Fruit fly (Drosophila melanogaster) S2 (cell line): ENCODE measurements around the gene Mical.

Experiments
- CG8478 ChIP-seq: fragments of >200 bp; optimal IDR thresholded peaks from 2 replicates; lab custom pipeline; 2018
- CTCF ChIP-seq, 2 experiments: fragments of >200 bp; optimal IDR thresholded peaks; 2 replicates each; lab custom pipeline; 2018

DNA sequence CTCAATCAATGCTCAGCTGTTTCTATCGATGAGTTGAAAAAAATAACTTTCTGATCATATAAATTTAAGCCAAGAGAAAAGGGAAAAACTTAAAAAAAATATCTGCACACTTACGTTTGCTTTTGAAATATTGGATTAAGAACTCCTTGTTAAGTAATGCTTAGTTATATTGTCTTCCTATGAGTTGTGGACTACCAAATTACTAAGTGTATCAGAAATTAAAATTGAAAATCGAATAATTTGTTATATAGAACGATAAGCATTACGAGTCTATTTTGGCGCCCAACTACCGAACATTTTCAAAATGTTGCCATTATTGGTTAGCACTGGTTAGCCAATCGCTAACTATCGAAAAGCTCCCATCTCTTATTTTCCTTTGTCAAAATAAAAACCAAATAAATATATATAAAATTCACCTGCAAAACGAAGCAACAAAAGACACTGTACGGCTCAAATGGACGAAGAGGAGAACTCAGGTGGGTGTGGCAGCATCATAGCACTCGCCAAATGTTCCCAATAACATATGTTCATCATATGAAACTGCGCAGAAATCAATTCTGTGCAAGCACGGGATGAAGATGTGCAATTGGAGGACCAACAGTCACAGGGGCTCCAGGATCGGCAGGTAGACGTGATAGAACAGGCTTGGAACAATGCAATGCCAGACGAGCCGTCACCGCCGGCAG lies 6.3 kb upstream of the Mical start, which contains the start of gene ohgt:
- TF ChIP-seq CG8478 (lab: Kevin White, UChicago) (no peak), CTCF (optimal IDR thresholded peaks at IDR 0.05; lab: Kevin White, UChicago) (no peak)
